Worm (Caenorhabditis elegans): ENCODE results near the gene daf-42.
"Not testable (repeated sequence)": the region's sequence is repeated elsewhere in the genome, so short reads cannot be mapped to it uniquely, and the experiment has no call there.

DNA sequence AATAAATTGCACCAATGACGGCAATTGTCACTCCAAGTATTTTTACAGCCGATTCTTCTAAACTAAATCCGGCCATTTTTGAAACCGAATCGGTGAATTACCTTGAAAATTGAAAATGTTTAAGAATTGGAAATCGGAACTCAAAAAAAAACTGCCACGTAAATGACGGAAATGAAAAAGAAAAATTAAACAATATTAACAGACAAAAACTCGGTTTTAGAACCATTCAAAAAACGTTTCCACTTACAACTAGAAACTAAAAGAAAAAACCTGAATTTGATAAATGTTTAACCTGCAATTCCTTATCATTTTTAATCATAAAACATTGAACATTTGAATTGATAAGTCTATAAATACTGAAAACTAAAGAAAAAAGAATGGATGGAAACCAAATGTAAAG is 18.4 kb upstream of the daf-42 start, which contains the start of gene Y40C5A.4:
- not testable (repeated sequence) for TF ChIP-seq him-1, dao-5, W03F9.2 (tag; optimal IDR thresholded peaks at IDR 0.05)
